Worm (Caenorhabditis elegans): Measurements from ENCODE around the gene bca-2.

DNA sequence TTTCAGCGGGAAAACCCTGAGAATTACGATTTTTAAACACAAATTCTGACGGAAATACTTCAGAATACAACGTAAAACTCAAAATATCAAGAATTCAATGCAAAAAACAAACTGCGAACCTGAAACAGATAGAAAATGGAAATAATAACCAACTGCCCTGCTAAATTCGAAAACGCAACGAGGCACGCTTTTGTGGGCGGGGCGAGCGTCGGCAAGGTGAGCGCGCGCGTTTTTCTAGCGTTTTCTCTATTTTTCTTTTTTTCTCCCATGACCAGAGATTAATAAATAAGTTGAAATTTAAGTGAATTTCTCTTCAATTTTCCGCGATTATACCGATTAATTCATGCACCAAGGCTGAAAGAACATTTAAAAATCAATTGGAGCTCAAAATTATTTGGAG lies 18.5 kb upstream of the bca-2 start, which contains the start of gene uaf-2:
- TF ChIP-seq nhr-11 (tag; optimal IDR thresholded peaks at IDR 0.05) (no peak), aly-2 (tag; optimal IDR thresholded peaks at IDR 0.05) (no peak)

All from whole organism, L3 larva.